Worm (Caenorhabditis elegans): ENCODE data around the gene Y41C4A.21.

ce11 chrIII:11732056-11732455 is at the start of gene Y41C4A.21:
- TF ChIP-seq nhr-237 (tag; optimal IDR thresholded peaks at IDR 0.05) (no peak), blmp-1 (tag; optimal IDR thresholded peaks at IDR 0.05; ENCODE audit: insufficient read depth) (no peak), elt-1 (tag; optimal IDR thresholded peaks at IDR 0.05) (no peak)
